Worm (Caenorhabditis elegans) whole organism, young adult: Measurements from ENCODE around the gene nud-1.

Source experiments
- F23B12.7 ChIP-seq: sonication (generic microtip); optimal IDR thresholded peaks from 2 replicates; lab custom pipeline; 2017; ENCODE audit warnings: missing genetic modification characterization, mild to moderate bottlenecking, missing compliant biosample characterization, antibody characterized with exemption, moderate library complexity; ENCODE audit not compliant: insufficient read depth
- F39B2.1 ChIP-seq: fragments of 200-800 bp; sonication (Bioruptor generic); IDR thresholded peaks from 2 replicates; pipeline ENCODE4 v1.3.6; 2022; ENCODE audit warnings: missing genetic modification reagents, missing genetic modification characterization, missing compliant biosample characterization
- K11D2.4 ChIP-seq: fragments of 200-800 bp; sonication (Bioruptor generic); IDR thresholded peaks from 2 replicates; pipeline ENCODE4 v1.3.6; 2022; ENCODE audit warnings: missing genetic modification reagents, missing genetic modification characterization, missing compliant biosample characterization
- K12H6.12 ChIP-seq: fragments of 200-800 bp; sonication (Bioruptor generic); optimal IDR thresholded peaks from 2 replicates; lab custom pipeline; 2018; ENCODE audit warnings: mild to moderate bottlenecking, missing genetic modification characterization, missing compliant biosample characterization
- Y95B8A.8 ChIP-seq: fragments of 200-800 bp; sonication (Bioruptor generic); IDR thresholded peaks from 2 replicates; pipeline ENCODE4 v1.3.6; 2022; ENCODE audit warnings: missing genetic modification reagents, missing genetic modification characterization, missing compliant biosample characterization
- ZK185.1 ChIP-seq: sonication (generic microtip); optimal IDR thresholded peaks from 2 replicates; lab custom pipeline; 2016; ENCODE audit warnings: mild to moderate bottlenecking, missing genetic modification characterization, missing compliant biosample characterization; ENCODE audit not compliant: poor library complexity, severe bottlenecking
- akir-1 ChIP-seq: fragments of 200-800 bp; sonication (Bioruptor generic); optimal IDR thresholded peaks from 2 replicates; lab custom pipeline; 2018; ENCODE audit warnings: mild to moderate bottlenecking, missing genetic modification characterization, moderate library complexity, missing compliant biosample characterization
- bed-2 ChIP-seq: fragments of 200-800 bp; sonication (Bioruptor generic); IDR thresholded peaks from 2 replicates; pipeline ENCODE4 v1.3.6; 2022; ENCODE audit warnings: missing genetic modification reagents, missing genetic modification characterization, missing compliant biosample characterization
- ccch-3 ChIP-seq: fragments of 200-800 bp; sonication (Bioruptor generic); optimal IDR thresholded peaks from 2 replicates; lab custom pipeline; 2018; ENCODE audit warnings: mild to moderate bottlenecking, missing genetic modification characterization, missing compliant biosample characterization
- cebp-2 ChIP-seq: fragments of 200-800 bp; sonication (Bioruptor generic); IDR thresholded peaks from 2 replicates; pipeline ENCODE4 v1.3.6; 2022; ENCODE audit warnings: missing genetic modification characterization, missing compliant biosample characterization
- ceh-100 ChIP-seq: fragments of 200-800 bp; sonication (Bioruptor generic); IDR thresholded peaks from 2 replicates; pipeline ENCODE4 v1.3.6; 2022; ENCODE audit warnings: missing genetic modification reagents, missing genetic modification characterization, missing compliant biosample characterization
- ceh-91 ChIP-seq: fragments of 200-800 bp; sonication (Bioruptor generic); IDR thresholded peaks from 2 replicates; pipeline ENCODE4 v1.3.6; 2022; ENCODE audit warnings: missing genetic modification reagents, missing genetic modification characterization, missing compliant biosample characterization
- egl-44 ChIP-seq: fragments of 200-800 bp; sonication (Bioruptor generic); IDR thresholded peaks from 2 replicates; pipeline ENCODE4 v1.3.6; 2022; ENCODE audit warnings: missing genetic modification reagents, missing genetic modification characterization, missing compliant biosample characterization
- ets-4 ChIP-seq: fragments of 200-800 bp; sonication (Bioruptor generic); optimal IDR thresholded peaks from 2 replicates; lab custom pipeline; 2018; ENCODE audit warnings: mild to moderate bottlenecking, missing genetic modification characterization, missing compliant biosample characterization
- gei-17 ChIP-seq: fragments of 200-800 bp; sonication (Bioruptor generic); optimal IDR thresholded peaks from 2 replicates; lab custom pipeline; 2018; ENCODE audit warnings: mild to moderate bottlenecking, missing genetic modification characterization, missing compliant biosample characterization
- him-1 ChIP-seq: sonication (generic microtip); optimal IDR thresholded peaks from 2 replicates; lab custom pipeline; 2016; ENCODE audit warnings: missing genotype, missing genetic modification reagents, missing genetic modification characterization, missing compliant biosample characterization
- hlh-26 ChIP-seq: fragments of 200-800 bp; sonication (Bioruptor generic); conservative IDR thresholded peaks from 2 replicates; pipeline ENCODE4 v1.3.6; 2022; ENCODE audit warnings: missing genetic modification reagents, missing genetic modification characterization, missing compliant biosample characterization
- hsf-1 ChIP-seq: fragments of 200-800 bp; sonication (Bioruptor generic); IDR thresholded peaks from 2 replicates; pipeline ENCODE4 v1.3.6; 2022; ENCODE audit warnings: missing genetic modification reagents, missing genetic modification characterization, missing compliant biosample characterization
- lag-1 ChIP-seq: fragments of 200-800 bp; sonication (Bioruptor generic); IDR thresholded peaks from 2 replicates; pipeline ENCODE4 v1.3.6; 2022; ENCODE audit warnings: missing genetic modification reagents, missing genetic modification characterization, missing compliant biosample characterization
- let-526 ChIP-seq: fragments of 200-800 bp; sonication (Bioruptor generic); IDR thresholded peaks from 2 replicates; pipeline ENCODE4 v1.3.6; 2022; ENCODE audit warnings: missing genetic modification reagents, missing genetic modification characterization, missing compliant biosample characterization
- let-607 ChIP-seq, 2 experiments: fragments of 200-800 bp in 1 of 2; sonication (Bioruptor generic) in 1 of 2; sonication (generic microtip) in 1 of 2; optimal IDR thresholded peaks; 2 replicates each; lab custom pipeline; 2016 to 2018; ENCODE audit warnings: mild to moderate bottlenecking in 2 of 2, missing compliant biosample characterization in 2 of 2, missing genetic modification characterization in 2 of 2, moderate library complexity in 2 of 2, missing genotype in 1 of 2
- lin-54 ChIP-seq: fragments of 200-800 bp; sonication (Bioruptor generic); optimal IDR thresholded peaks from 2 replicates; lab custom pipeline; 2018; ENCODE audit warnings: mild to moderate bottlenecking, missing genetic modification characterization, missing compliant biosample characterization
- nfya-2 ChIP-seq: fragments of 200-800 bp; sonication (Bioruptor generic); IDR thresholded peaks from 2 replicates; pipeline ENCODE4 v1.3.6; 2022; ENCODE audit warnings: missing genetic modification reagents, missing genetic modification characterization, missing compliant biosample characterization
- nhr-80 ChIP-seq: sonication (generic microtip); optimal IDR thresholded peaks from 2 replicates; lab custom pipeline; 2016; ENCODE audit warnings: missing genetic modification characterization, missing compliant biosample characterization
- pbrm-1 ChIP-seq: fragments of 200-800 bp; sonication (Bioruptor generic); IDR thresholded peaks from 2 replicates; pipeline ENCODE4 v1.3.6; 2022; ENCODE audit warnings: missing genetic modification reagents, missing genetic modification characterization, missing compliant biosample characterization
- rec-8 ChIP-seq, 2 experiments: sonication (generic microtip); optimal IDR thresholded peaks; 2 replicates each; lab custom pipeline; 2016; ENCODE audit warnings: mild to moderate bottlenecking in 2 of 2, missing genetic modification characterization in 2 of 2, missing genetic modification reagents in 2 of 2, missing genotype in 2 of 2, missing biosample characterization in 1 of 2, missing compliant biosample characterization in 1 of 2, moderate library complexity in 1 of 2
- repo-1 ChIP-seq: sonication (generic microtip); optimal IDR thresholded peaks from 2 replicates; lab custom pipeline; 2017; ENCODE audit warnings: mild to moderate bottlenecking, missing genetic modification characterization, missing compliant biosample characterization
- rpc-1 ChIP-seq, 2 experiments: fragments of 150-350 bp in 1 of 2; sonication (generic microtip) in 1 of 2; optimal IDR thresholded peaks; 2 replicates each; lab custom pipeline; 2014 to 2018; ENCODE audit warnings: missing biosample characterization in 1 of 2, missing genetic modification characterization in 1 of 2, missing genetic modification reagents in 1 of 2, missing genotype in 1 of 2
- sdz-38 ChIP-seq: sonication (generic microtip); optimal IDR thresholded peaks from 2 replicates; lab custom pipeline; 2016; ENCODE audit warnings: missing genotype, missing genetic modification characterization, missing compliant biosample characterization
- sea-2 ChIP-seq: fragments of 200-800 bp; sonication (Bioruptor generic); IDR thresholded peaks from 2 replicates; pipeline ENCODE4 v1.3.6; 2022; ENCODE audit warnings: missing genetic modification characterization, missing compliant biosample characterization
- snpc-1.3 ChIP-seq: sonication (generic microtip); optimal IDR thresholded peaks from 2 replicates; lab custom pipeline; 2017; ENCODE audit warnings: missing genetic modification characterization, mild to moderate bottlenecking, missing compliant biosample characterization, antibody characterized with exemption, moderate library complexity, missing genotype, missing genetic modification reagents; ENCODE audit not compliant: insufficient read depth
- snpc-4 ChIP-seq, 5 experiments: fragments of 150-350 bp in 1 of 5; sonication (generic microtip) in 4 of 5; optimal IDR thresholded peaks; 2 replicates each; lab custom pipeline; 2014 to 2018; ENCODE audit warnings: missing genetic modification characterization in 5 of 5, missing biosample characterization in 3 of 5, antibody characterized with exemption in 2 of 5, mild to moderate bottlenecking in 2 of 5, missing compliant biosample characterization in 2 of 5, missing genotype in 2 of 5, moderate library complexity in 2 of 5, missing genetic modification reagents in 1 of 5
- sptf-2 ChIP-seq: fragments of 200-800 bp; sonication (Bioruptor generic); optimal IDR thresholded peaks from 2 replicates; lab custom pipeline; 2018; ENCODE audit warnings: mild to moderate bottlenecking, missing genetic modification characterization, missing compliant biosample characterization
- tbp1 ChIP-seq: fragments of 200-800 bp; sonication (Bioruptor generic); optimal IDR thresholded peaks from 2 replicates; lab custom pipeline; 2018; ENCODE audit warnings: mild to moderate bottlenecking, missing genetic modification characterization, missing compliant biosample characterization
- zfh-2 ChIP-seq: fragments of 200-800 bp; sonication (Bioruptor generic); conservative IDR thresholded peaks from 2 replicates; pipeline ENCODE4 v1.3.6; 2022; ENCODE audit warnings: missing genetic modification reagents, missing genetic modification characterization, missing compliant biosample characterization
- ztf-22 ChIP-seq: fragments of 200-800 bp; sonication (Bioruptor generic); optimal IDR thresholded peaks from 2 replicates; lab custom pipeline; 2018; ENCODE audit warnings: mild to moderate bottlenecking, missing genetic modification characterization, moderate library complexity, missing compliant biosample characterization
- ztf-26 ChIP-seq: sonication (generic microtip); optimal IDR thresholded peaks from 2 replicates; lab custom pipeline; 2017; ENCODE audit warnings: missing genetic modification characterization, missing compliant biosample characterization
- ztf-6 ChIP-seq: fragments of 200-800 bp; sonication (Bioruptor generic); IDR thresholded peaks from 2 replicates; pipeline ENCODE4 v1.3.6; 2022; ENCODE audit warnings: missing genetic modification reagents, missing genetic modification characterization, missing compliant biosample characterization

The nud-1 gene

DNA sequence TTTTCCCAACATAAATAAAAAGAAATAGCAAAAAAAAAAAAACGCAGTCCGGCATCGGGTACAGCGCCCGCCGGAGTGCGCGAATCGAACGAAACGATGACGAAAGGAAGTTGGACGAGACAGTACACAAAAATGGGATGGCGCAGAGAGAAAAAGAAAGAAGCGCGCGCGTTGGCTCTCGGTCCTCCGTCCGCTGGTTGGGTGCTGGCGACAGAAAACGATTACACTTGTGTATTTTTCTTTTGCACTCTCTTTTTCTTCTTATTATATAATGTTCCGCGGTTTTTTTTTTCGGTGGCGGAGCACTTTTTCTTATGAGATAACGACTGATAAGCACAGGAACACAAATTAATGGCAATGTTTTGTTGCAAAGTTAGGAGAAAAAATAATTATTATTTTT is 35.9 kb downstream of the nud-1 start (continued):
- TF ChIP-seq ztf-22 (GFP tag; lab: Kevin White, UChicago): no peak
- no peak for TF ChIP-seq ceh-100
- TF ChIP-seq repo-1 (tag; lab: Kevin White, UChicago): no peak
- TF ChIP-seq ztf-6 (GFP tag; lab: Robert Waterston, UW): no peak
- no peak for TF ChIP-seq ceh-91
- no peak for TF ChIP-seq rec-8 (tag; optimal IDR thresholded peaks at IDR 0.05; lab: Kevin White, UChicago)
- no peak for TF ChIP-seq sptf-2 (GFP tag; lab: Kevin White, UChicago)
- TF ChIP-seq sdz-38 (tag; lab: Kevin White, UChicago): no peak
- TF ChIP-seq K12H6.12: peak; percentile 14
- TF ChIP-seq nhr-80 (tag; lab: Kevin White, UChicago): peak; percentile 91
- TF ChIP-seq rpc-1 (optimal IDR thresholded peaks at IDR 0.05; lab: Kevin White, UChicago): no peak
- TF ChIP-seq rpc-1 (tag; optimal IDR thresholded peaks at IDR 0.05; lab: Kevin White, UChicago): no peak
- peak; percentile 33 for TF ChIP-seq lin-54 (GFP tag; lab: Kevin White, UChicago)
- no peak for TF ChIP-seq Y95B8A.8 (GFP tag; lab: Robert Waterston, UW)
- no peak for TF ChIP-seq egl-44 (GFP tag; lab: Robert Waterston, UW)
- no peak for TF ChIP-seq F23B12.7 (tag; lab: Kevin White, UChicago)
- TF ChIP-seq, all 124 proteins: peak for 15

DNA sequence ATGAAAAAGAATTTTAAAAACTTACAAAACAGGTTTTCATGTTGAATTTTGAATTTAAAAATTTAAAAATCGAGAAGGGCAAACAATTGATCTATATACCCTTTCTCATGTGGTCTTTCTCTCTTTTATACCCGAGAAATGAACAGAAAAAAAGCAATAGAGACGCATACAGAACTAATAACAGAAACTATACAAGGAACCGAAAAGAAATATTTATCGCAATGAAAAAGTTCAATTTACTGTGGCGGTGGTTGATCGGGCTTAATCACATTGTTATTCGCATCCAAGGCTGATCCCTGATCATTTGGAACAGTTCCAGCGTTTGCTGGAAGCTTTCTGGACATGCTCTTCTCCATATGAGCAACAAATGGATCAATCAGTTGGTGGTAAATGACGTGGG is 36.9 kb downstream of the nud-1 start, which contains the start of gene T03F6.10:
T03F6.10 (minus strand) TSS at position 101 of the 400 bp plus-strand sequence.
- 0 out of 2 replicates have a peak, but pooled peaks have one; percentile 29 for TF ChIP-seq cebp-2 (GFP tag; lab: Robert Waterston, UW)
- no peak for TF ChIP-seq ztf-6 (GFP tag; lab: Robert Waterston, UW)
- no peak for TF ChIP-seq ztf-26 (tag; lab: Kevin White, UChicago)
- no peak for TF ChIP-seq let-526 (GFP tag; lab: Robert Waterston, UW)
- TF ChIP-seq ets-4: no peak
- no peak for TF ChIP-seq rec-8 (tag; optimal IDR thresholded peaks at IDR 0.05; lab: Kevin White, UChicago)
- TF ChIP-seq gei-17 (GFP tag; lab: Kevin White, UChicago): no peak

DNA sequence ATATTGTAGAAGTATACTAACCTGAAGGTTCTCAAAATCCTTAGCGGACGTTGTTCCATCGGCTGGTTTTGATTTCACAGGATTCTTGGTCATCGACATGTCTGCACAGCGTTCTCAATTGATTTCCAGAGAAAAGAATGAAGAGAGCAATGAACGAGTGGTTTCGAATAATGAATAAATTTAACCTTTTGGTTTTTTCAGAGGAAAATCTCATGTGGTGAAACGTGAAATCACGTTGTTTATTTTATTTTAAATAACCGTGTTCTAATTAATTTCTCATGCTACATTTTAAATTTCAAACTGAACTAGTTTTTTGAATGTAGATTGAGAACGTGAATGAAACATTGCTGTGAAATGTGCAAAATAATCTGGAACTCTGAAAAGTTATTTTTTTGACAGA is 38.9 kb downstream of the nud-1 start, which contains the start of gene T03F6.6:
T03F6.6 (minus strand) TSS at position 101 of the 400 bp plus-strand sequence.
- TF ChIP-seq hlh-26 (GFP tag; lab: Robert Waterston, UW) (no peak), zfh-2 (GFP tag; lab: Robert Waterston, UW) (no peak)

DNA sequence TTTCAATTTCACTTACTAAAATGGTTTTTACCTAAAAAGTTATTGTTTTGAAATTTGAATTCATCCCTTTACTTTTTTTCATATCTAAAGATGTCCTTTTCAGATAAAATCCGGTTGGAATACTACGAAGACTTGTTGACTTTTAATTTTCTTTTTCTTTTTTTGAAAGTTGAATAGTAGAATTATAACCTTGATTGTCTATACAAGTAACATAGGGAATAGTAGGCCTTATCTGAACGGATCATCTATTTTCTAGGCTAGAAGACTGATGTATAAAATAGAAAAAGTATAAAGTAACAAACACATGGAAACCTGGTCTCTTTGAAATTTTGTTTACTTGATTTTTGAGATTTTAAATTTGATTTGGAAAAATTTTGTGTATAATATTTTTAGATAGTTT is 39.6 kb downstream of the nud-1 start:
- no peak for TF ChIP-seq bed-2

DNA sequence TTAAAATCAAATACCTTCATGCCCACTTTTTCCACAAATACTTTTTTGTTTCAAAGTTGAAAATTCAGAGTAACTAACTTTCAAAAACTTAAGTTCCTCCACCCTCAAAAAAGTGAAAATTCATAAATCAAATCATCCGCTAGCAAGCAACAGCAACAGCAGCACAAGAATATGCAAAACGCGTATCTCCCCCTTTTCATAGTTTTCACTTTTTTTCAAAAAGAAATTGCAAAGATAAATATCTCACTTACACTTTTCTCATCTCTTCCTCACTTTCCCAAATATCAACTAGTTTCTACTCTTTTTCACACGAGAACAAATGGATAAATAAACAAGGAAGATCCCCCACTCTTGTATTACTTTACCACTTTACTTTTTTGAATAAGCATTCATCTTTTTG is 40.4 kb downstream of the nud-1 start:
- TF ChIP-seq lag-1 (GFP tag; lab: Robert Waterston, UW) (no peak), nfya-2 (GFP tag; lab: Robert Waterston, UW) (no peak), Y95B8A.8 (GFP tag; lab: Robert Waterston, UW) (no peak), him-1 (tag; lab: Kevin White, UChicago) (no peak)

DNA sequence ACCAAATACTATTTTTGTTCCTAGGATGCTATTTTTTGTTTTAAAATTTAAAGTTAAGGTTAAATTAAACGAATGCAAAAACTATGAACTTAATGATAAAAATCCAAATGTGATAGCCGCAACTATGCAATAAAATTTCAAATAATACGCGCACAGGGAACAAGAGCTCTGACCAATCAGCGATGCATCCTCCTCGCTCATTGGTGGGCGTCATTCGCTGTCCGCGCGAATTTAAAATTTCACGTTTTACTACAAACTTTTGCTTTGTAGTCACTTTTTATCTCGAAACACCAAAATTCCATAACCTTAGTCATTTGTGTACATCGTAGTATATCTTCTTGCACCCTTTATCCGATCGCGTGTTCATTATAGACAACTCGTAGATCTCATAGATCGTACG is 41.8 kb downstream of the nud-1 start:
- TF ChIP-seq sea-2 (GFP tag; lab: Robert Waterston, UW) (no peak), K11D2.4 (GFP tag; lab: Robert Waterston, UW) (no peak), akir-1 (GFP tag; lab: Kevin White, UChicago) (no peak), hsf-1 (GFP tag; lab: Robert Waterston, UW) (no peak), pbrm-1 (GFP tag; lab: Robert Waterston, UW) (no peak), snpc-4 (GFP tag; optimal IDR thresholded peaks at IDR 0.05; lab: Kevin White, UChicago) (no peak), snpc-4 (tag; optimal IDR thresholded peaks at IDR 0.05; lab: Kevin White, UChicago) (no peak), let-526 (GFP tag; lab: Robert Waterston, UW) (no peak), ZK185.1 (tag; lab: Kevin White, UChicago) (no peak), him-1 (tag; lab: Kevin White, UChicago) (no peak), F39B2.1 (no peak), ccch-3 (no peak), tbp1 (GFP tag; lab: Kevin White, UChicago) (no peak), let-607 (tag; optimal IDR thresholded peaks at IDR 0.05; lab: Kevin White, UChicago) (no peak), snpc-1.3 (tag; lab: Kevin White, UChicago) (no peak), K12H6.12 (no peak), ztf-22 (GFP tag; lab: Kevin White, UChicago) (no peak)
